Fruit fly (Drosophila melanogaster): ENCODE data around the gene Afti.
A peak's percentile ranks its signal among the peaks of the same experiment; 100 is the strongest.

Afti gene

DNA sequence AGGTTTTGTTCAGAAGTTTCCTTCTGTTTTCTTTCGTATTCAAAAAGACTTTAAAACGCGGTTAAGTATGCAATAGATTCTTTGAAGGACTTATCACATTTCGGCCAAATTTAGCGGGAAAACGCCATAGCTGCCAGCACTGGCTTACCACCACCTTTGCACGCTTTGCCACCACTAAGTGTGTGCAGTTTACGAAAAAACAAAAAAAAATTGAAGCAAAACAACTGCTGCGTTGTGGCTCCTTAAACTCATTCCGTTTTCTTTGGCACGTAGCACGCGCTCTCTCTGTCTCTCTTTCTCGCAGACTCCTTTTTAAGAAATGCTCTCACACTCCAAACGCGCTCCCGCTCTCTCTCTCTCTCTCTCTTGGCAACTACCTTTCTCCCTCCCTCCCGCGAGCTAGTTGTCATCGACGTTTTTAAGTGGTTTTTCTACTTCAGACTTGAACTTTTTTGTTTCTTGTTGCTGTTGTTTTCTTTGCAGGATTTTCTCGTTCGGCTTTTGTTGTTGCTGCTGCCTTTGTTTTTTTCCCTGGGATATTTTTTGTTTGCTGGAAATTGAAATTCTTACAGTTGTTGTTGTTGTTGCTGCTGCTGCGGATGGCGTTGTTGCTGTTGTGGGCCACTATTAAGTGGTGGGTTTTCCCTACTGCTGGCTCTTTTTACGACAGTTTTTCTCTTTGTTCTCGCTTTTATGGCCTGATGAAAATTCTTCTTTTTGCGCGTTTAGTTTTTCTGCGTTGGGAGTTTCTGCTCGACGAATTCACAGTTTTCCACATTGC, 47.8 kb downstream of the Afti start (continued):
- peak; percentile 74 for TF ChIP-seq Med (GFP tag)
- TF ChIP-seq her (GFP tag; optimal IDR thresholded peaks at IDR 0.05), result no peak
- 0 out of 4 replicates have a peak, but pooled peaks have one; percentile 39 for TF ChIP-seq Dll (GFP tag; IDR thresholded peaks at IDR 0.05; ENCODE audit: partially characterized antibody)
- TF ChIP-seq CG17186 (GFP tag; optimal IDR thresholded peaks at IDR 0.05), result no peak
- TF ChIP-seq ap (GFP tag; IDR thresholded peaks at IDR 0.05), result no peak
- no peak for TF ChIP-seq Spps (tag; optimal IDR thresholded peaks at IDR 0.05)
- 0 out of 3 replicates have a peak, but pooled peaks have one; percentile 10 for TF ChIP-seq CG11695 (GFP tag; IDR thresholded peaks at IDR 0.05)
- peak; percentile 23 for TF ChIP-seq CG15479 (GFP tag; optimal IDR thresholded peaks at IDR 0.05)
- TF ChIP-seq CG17802 (tag; optimal IDR thresholded peaks at IDR 0.05), result no peak
- peak; percentile 35 for TF ChIP-seq Sry-δ (GFP tag; optimal IDR thresholded peaks at IDR 0.05)
- no peak for TF ChIP-seq CG1024 (GFP tag; IDR thresholded peaks at IDR 0.05)
- TF ChIP-seq lab (GFP tag; optimal IDR thresholded peaks at IDR 0.05), result peak; percentile 23
- 0 out of 3 replicates have a peak, but pooled peaks have one; percentile 37 for TF ChIP-seq ci (GFP tag; IDR thresholded peaks at IDR 0.05)
- TF ChIP-seq CG13296 (GFP tag; optimal IDR thresholded peaks at IDR 0.05), result no peak
- TF ChIP-seq CG4404 (GFP tag; IDR thresholded peaks at IDR 0.05), result 0 out of 2 replicates have a peak, but pooled peaks have one; percentile 10
- TF ChIP-seq mld (GFP tag; IDR thresholded peaks at IDR 0.05; ENCODE audit: partially characterized antibody), result no peak
- peak; percentile 54 for TF ChIP-seq sens (GFP tag)
- peak; percentile 15 for TF ChIP-seq CG9609 (GFP tag; optimal IDR thresholded peaks at IDR 0.05)
- peak; percentile 40; the same call in 1 of the 2 replicates for TF ChIP-seq sisA (GFP tag; IDR thresholded peaks at IDR 0.05)
- TF ChIP-seq lola (GFP tag; optimal IDR thresholded peaks at IDR 0.05), result no peak
- TF ChIP-seq HmgD (GFP tag; optimal IDR thresholded peaks at IDR 0.05), result peak; percentile 44
- TF ChIP-seq Sry-β (GFP tag; optimal IDR thresholded peaks at IDR 0.05), result peak; percentile 96
- TF ChIP-seq CG12071 (GFP tag; optimal IDR thresholded peaks at IDR 0.05), result no peak
- TF ChIP-seq Hr3 (GFP tag; optimal IDR thresholded peaks at IDR 0.05), result no peak
- peak; percentile 34 for TF ChIP-seq cg (GFP tag; optimal IDR thresholded peaks at IDR 0.05)
- TF ChIP-seq fu2 (GFP tag; optimal IDR thresholded peaks at IDR 0.05), result no peak
- peak; percentile 66 for TF ChIP-seq Neu2 (GFP tag; optimal IDR thresholded peaks at IDR 0.05; ENCODE audit: borderline replicate concordance)
- peak; percentile 79; the same call in 2 of the 3 replicates for TF ChIP-seq z (GFP tag; IDR thresholded peaks at IDR 0.05)
- TF ChIP-seq Rfx (GFP tag; IDR thresholded peaks at IDR 0.05), result peak; percentile 38
- no peak for TF ChIP-seq schlank (tag; optimal IDR thresholded peaks at IDR 0.05)
- peak; percentile 95 for TF ChIP-seq nom (GFP tag; optimal IDR thresholded peaks at IDR 0.05)
- no peak for TF ChIP-seq lmd (GFP tag; IDR thresholded peaks at IDR 0.05)
- no peak for TF ChIP-seq tgo (GFP tag; IDR thresholded peaks at IDR 0.05)
- no peak for TF ChIP-seq sima (GFP tag; optimal IDR thresholded peaks at IDR 0.05)
- TF ChIP-seq sna (GFP tag; IDR thresholded peaks at IDR 0.05; ENCODE audit: partially characterized antibody), result no peak
- TF ChIP-seq CG12769 (tag; optimal IDR thresholded peaks at IDR 0.05), result no peak
- peak; percentile 25 for TF ChIP-seq CG6689 (GFP tag; IDR thresholded peaks at IDR 0.05)
- no peak for TF ChIP-seq dysf (GFP tag; IDR thresholded peaks at IDR 0.05)
- peak; percentile 3 for TF ChIP-seq Sox102F (GFP tag; optimal IDR thresholded peaks at IDR 0.05)
- TF ChIP-seq Kr (GFP tag; optimal IDR thresholded peaks at IDR 0.05), result no peak
- peak; percentile 46 for TF ChIP-seq Ets65A (GFP tag)
- TF ChIP-seq NfI (GFP tag; optimal IDR thresholded peaks at IDR 0.05), result no peak
- TF ChIP-seq sqz (GFP tag; optimal IDR thresholded peaks at IDR 0.05), result peak; percentile 94
- TF ChIP-seq zen (tag; optimal IDR thresholded peaks at IDR 0.05), result no peak
- TF ChIP-seq Trl (optimal IDR thresholded peaks at IDR 0.05), result peak; percentile 96 to 97
- no peak for TF ChIP-seq Trl (GFP tag; optimal IDR thresholded peaks at IDR 0.05)
- TF ChIP-seq Ssrp (tag; optimal IDR thresholded peaks at IDR 0.05), result peak; percentile 8
- TF ChIP-seq kni (GFP tag; optimal IDR thresholded peaks at IDR 0.05), result peak; percentile 57
- peak; percentile 8 for TF ChIP-seq HLHmδ (GFP tag; optimal IDR thresholded peaks at IDR 0.05)

Data from whole organism, embryonic.